Fruit fly (Drosophila melanogaster) whole organism, embryonic: ENCODE results near the gene CG15431.

Experiments used
- ATbp ChIP-seq: fragments of 200-800 bp; sonication (Bioruptor generic); optimal IDR thresholded peaks from 2 replicates; lab custom pipeline; 2017; ENCODE audit warnings: missing biosample characterization, mild to moderate bottlenecking, missing genetic modification characterization, missing genetic modification reagents
- Aef1 ChIP-seq: fragments of 200-800 bp; sonication (Bioruptor generic); IDR thresholded peaks from 3 replicates; pipeline ENCODE4 v1.3.6; 2022; ENCODE audit warnings: missing biosample characterization, missing genetic modification characterization
- Atf-2 ChIP-seq: fragments of 200-800 bp; sonication (Bioruptor generic); optimal IDR thresholded peaks from 2 replicates; lab custom pipeline; 2016; ENCODE audit warnings: missing biosample characterization, missing genetic modification characterization
- CG10979 ChIP-seq: fragments of 200-800 bp; sonication (Bioruptor generic); optimal IDR thresholded peaks from 2 replicates; lab custom pipeline; 2018; ENCODE audit warnings: missing biosample characterization, mild to moderate bottlenecking, missing genetic modification characterization, moderate library complexity
- CG11456 ChIP-seq: fragments of 200-800 bp; sonication (Bioruptor generic); IDR thresholded peaks from 3 replicates; pipeline ENCODE4 v1.3.6; 2022; ENCODE audit warnings: missing biosample characterization, missing genetic modification characterization
- CG12071 ChIP-seq: fragments of 200-800 bp; sonication (Bioruptor generic); optimal IDR thresholded peaks from 3 replicates; lab custom pipeline; 2018; ENCODE audit warnings: missing biosample characterization, mild to moderate bottlenecking, missing genetic modification characterization
- CG13296 ChIP-seq: fragments of 200-800 bp; sonication (Bioruptor generic); optimal IDR thresholded peaks from 3 replicates; lab custom pipeline; 2018; ENCODE audit warnings: missing biosample characterization, mild to moderate bottlenecking, missing genetic modification characterization
- CG15696 ChIP-seq: fragments of 200-800 bp; sonication (Bioruptor generic); optimal IDR thresholded peaks from 2 replicates; lab custom pipeline; 2019; ENCODE audit warnings: missing biosample characterization, mild to moderate bottlenecking, missing genetic modification characterization, moderate library complexity
- CG17186 ChIP-seq: fragments of 200-800 bp; sonication (Bioruptor generic); optimal IDR thresholded peaks from 3 replicates; lab custom pipeline; 2017; ENCODE audit warnings: missing biosample characterization, missing genetic modification reagents, missing genetic modification characterization
- CG1792 ChIP-seq: fragments of 200-800 bp; sonication (Bioruptor generic); optimal IDR thresholded peaks from 2 replicates; lab custom pipeline; 2016; ENCODE audit warnings: missing biosample characterization, missing genetic modification characterization
- CG2889 ChIP-seq: fragments of 200-800 bp; sonication (Bioruptor generic); IDR thresholded peaks from 3 replicates; pipeline ENCODE4 v1.3.6; 2022; ENCODE audit warnings: missing biosample characterization, missing genetic modification characterization
- CG32772 ChIP-seq: fragments of 200-800 bp; sonication (Bioruptor generic); IDR thresholded peaks from 2 replicates; pipeline ENCODE4 v1.3.6; 2022; ENCODE audit warnings: missing biosample characterization, missing genetic modification characterization
- CG4360 ChIP-seq: fragments of 200-800 bp; sonication (Bioruptor generic); IDR thresholded peaks from 2 replicates; pipeline ENCODE4 v1.3.6; 2022; ENCODE audit warnings: missing biosample characterization, missing genetic modification characterization
- CG5245 ChIP-seq: fragments of 200-800 bp; sonication (Bioruptor generic); optimal IDR thresholded peaks from 3 replicates; lab custom pipeline; 2016; ENCODE audit warnings: missing biosample characterization, missing genetic modification characterization
- CG6854 ChIP-seq: fragments of 200-800 bp; sonication (Bioruptor generic); optimal IDR thresholded peaks from 3 replicates; lab custom pipeline; 2017; ENCODE audit warnings: missing biosample characterization, mild to moderate bottlenecking, missing genetic modification characterization
- CG7745 ChIP-seq: fragments of 200-800 bp; sonication (Bioruptor generic); optimal IDR thresholded peaks from 2 replicates; lab custom pipeline; 2018; ENCODE audit warnings: missing biosample characterization, mild to moderate bottlenecking, missing genetic modification characterization, moderate library complexity
- CG7839 ChIP-seq: fragments of 200-800 bp; sonication (Bioruptor generic); optimal IDR thresholded peaks from 3 replicates; lab custom pipeline; 2018; ENCODE audit warnings: missing biosample characterization, mild to moderate bottlenecking, missing genetic modification characterization, moderate library complexity
- CG7963 ChIP-seq: fragments of 200-800 bp; sonication (Bioruptor generic); IDR thresholded peaks from 3 replicates; pipeline ENCODE4 v1.3.6; 2022; ENCODE audit warnings: missing biosample characterization, missing genetic modification characterization; ENCODE audit not compliant: partially characterized antibody
- CG8290 ChIP-seq, 3 experiments: fragments of 200-800 bp; sonication (Bioruptor generic); optimal IDR thresholded peaks; 2 replicates each; lab custom pipeline; 2016 to 2019; ENCODE audit warnings: missing biosample characterization in 3 of 3, missing genetic modification characterization in 3 of 3, mild to moderate bottlenecking in 2 of 3, moderate library complexity in 1 of 3
- CG9932 ChIP-seq: fragments of 200-800 bp; sonication (Bioruptor generic); IDR thresholded peaks from 2 replicates; pipeline ENCODE4 v1.3.6; 2022; ENCODE audit warnings: missing biosample characterization, missing genetic modification characterization
- CrebB ChIP-seq: fragments of 200-800 bp; sonication (Bioruptor generic); optimal IDR thresholded peaks from 3 replicates; lab custom pipeline; 2018; ENCODE audit warnings: missing biosample characterization, mild to moderate bottlenecking, missing genetic modification characterization
- D19A ChIP-seq: fragments of 200-800 bp; optimal IDR thresholded peaks from 3 replicates; lab custom pipeline; 2019; ENCODE audit warnings: missing biosample characterization, mild to moderate bottlenecking, missing genetic modification characterization, moderate library complexity
- Dref ChIP-seq: fragments of 200-800 bp; sonication (Bioruptor generic); IDR thresholded peaks from 2 replicates; pipeline ENCODE4 v1.3.6; 2022; ENCODE audit warnings: missing biosample characterization, missing genetic modification characterization
- Eip74EF ChIP-seq, 2 experiments: fragments of 200-800 bp in 1 of 2; fragments of >200 bp in 1 of 2; sonication (Bioruptor generic) in 1 of 2; optimal IDR thresholded peaks; 2 replicates each; lab custom pipeline; 2017 to 2019; ENCODE audit warnings: missing biosample characterization in 2 of 2, missing genetic modification characterization in 2 of 2, mild to moderate bottlenecking in 1 of 2, moderate library complexity in 1 of 2
- Fer2 ChIP-seq: fragments of 200-800 bp; sonication (Bioruptor generic); optimal IDR thresholded peaks from 2 replicates; lab custom pipeline; 2018; ENCODE audit warnings: missing biosample characterization, mild to moderate bottlenecking, missing genetic modification characterization, moderate library complexity
- Hey ChIP-seq: fragments of 200-800 bp; sonication (Bioruptor generic); optimal IDR thresholded peaks from 3 replicates; lab custom pipeline; 2018; ENCODE audit warnings: missing biosample characterization, mild to moderate bottlenecking, missing genetic modification characterization
- Hr39 ChIP-seq: fragments of >200 bp; optimal IDR thresholded peaks from 2 replicates; lab custom pipeline; 2017
- Myb ChIP-seq: fragments of 200-800 bp; sonication (Bioruptor generic); optimal IDR thresholded peaks from 2 replicates; lab custom pipeline; 2016; ENCODE audit warnings: missing biosample characterization, missing genetic modification characterization
- Poxn ChIP-seq: fragments of 200-800 bp; sonication (Bioruptor generic); IDR thresholded peaks from 2 replicates; pipeline ENCODE4 v1.3.6; 2022; ENCODE audit warnings: missing biosample characterization, missing genetic modification characterization
- Side ChIP-seq: fragments of 200-800 bp; sonication (Bioruptor generic); optimal IDR thresholded peaks from 2 replicates; lab custom pipeline; 2016; ENCODE audit warnings: missing biosample characterization, missing genetic modification characterization
- Sry-β ChIP-seq: fragments of 200-800 bp; sonication (Bioruptor generic); optimal IDR thresholded peaks from 2 replicates; lab custom pipeline; 2018; ENCODE audit warnings: missing biosample characterization, mild to moderate bottlenecking, missing genetic modification characterization, moderate library complexity
- ase ChIP-seq: fragments of 200-800 bp; sonication (Bioruptor generic); IDR thresholded peaks from 3 replicates; pipeline ENCODE4 v1.3.6; 2022; ENCODE audit warnings: missing biosample characterization, missing genetic modification characterization
- crp ChIP-seq, 2 experiments: fragments of 200-800 bp; sonication (Bioruptor generic); optimal IDR thresholded peaks; 2 replicates in 1 of 2; 3 replicates in 1 of 2; lab custom pipeline; 2017; ENCODE audit warnings: missing biosample characterization in 2 of 2, missing genetic modification characterization in 2 of 2, mild to moderate bottlenecking in 1 of 2, moderate library complexity in 1 of 2
- dimm ChIP-seq: fragments of 200-800 bp; sonication (Bioruptor generic); IDR thresholded peaks from 2 replicates; pipeline ENCODE4 v1.3.6; 2022; ENCODE audit warnings: missing biosample characterization, missing genetic modification characterization
- dmrt11E ChIP-seq: fragments of 200-800 bp; sonication (Bioruptor generic); optimal IDR thresholded peaks from 3 replicates; lab custom pipeline; 2018; ENCODE audit warnings: missing biosample characterization, mild to moderate bottlenecking, missing genetic modification characterization, moderate library complexity
- fd102C ChIP-seq: fragments of 200-800 bp; sonication (Bioruptor generic); optimal IDR thresholded peaks from 2 replicates; lab custom pipeline; 2018; ENCODE audit warnings: missing biosample characterization, mild to moderate bottlenecking, missing genetic modification characterization, moderate library complexity
- insv ChIP-seq, 2 experiments: fragments of 200-800 bp; sonication (Bioruptor generic); optimal IDR thresholded peaks; 3 replicates each; lab custom pipeline; 2016 to 2018; ENCODE audit warnings: missing biosample characterization in 2 of 2, missing genetic modification characterization in 2 of 2
- knrl ChIP-seq: fragments of 200-800 bp; sonication (Bioruptor generic); IDR thresholded peaks from 3 replicates; pipeline ENCODE4 v1.3.6; 2022; ENCODE audit warnings: missing biosample characterization, missing genetic modification characterization; ENCODE audit not compliant: partially characterized antibody
- mld ChIP-seq: fragments of 200-800 bp; sonication (Bioruptor generic); IDR thresholded peaks from 3 replicates; pipeline ENCODE4 v1.3.6; 2022; ENCODE audit warnings: missing biosample characterization, missing genetic modification characterization; ENCODE audit not compliant: partially characterized antibody
- oc ChIP-seq: fragments of 200-800 bp; sonication (Bioruptor generic); optimal IDR thresholded peaks from 2 replicates; lab custom pipeline; 2018; ENCODE audit warnings: missing biosample characterization, mild to moderate bottlenecking, missing genetic modification characterization, moderate library complexity
- prd ChIP-seq, 3 experiments: fragments of >200 bp in 2 of 3; fragments of 200-800 bp in 1 of 3; sonication (Bioruptor generic) in 1 of 3; optimal IDR thresholded peaks in 2 of 3; IDR thresholded peaks in 1 of 3; 2 replicates in 2 of 3; 3 replicates in 1 of 3; pipeline versions ENCODE4 v1.3.6 to Lab custom; 2017 to 2022; ENCODE audit warnings: missing biosample characterization in 1 of 3, missing genetic modification characterization in 1 of 3
- salm ChIP-seq: fragments of 200-800 bp; sonication (Bioruptor generic); optimal IDR thresholded peaks from 2 replicates; lab custom pipeline; 2018; ENCODE audit warnings: missing biosample characterization, mild to moderate bottlenecking, missing genetic modification characterization
- sd ChIP-seq: fragments of 200-800 bp; sonication (Bioruptor generic); optimal IDR thresholded peaks from 3 replicates; lab custom pipeline; 2018; ENCODE audit warnings: missing biosample characterization, mild to moderate bottlenecking, missing genetic modification characterization, moderate library complexity
- sens ChIP-seq: fragments of 200-800 bp; sonication (Bioruptor generic); peaks from one replicate; lab custom pipeline; 2016; ENCODE audit warnings: missing biosample characterization, missing genetic modification characterization
- seq ChIP-seq: fragments of 200-800 bp; sonication (Bioruptor generic); IDR thresholded peaks from 2 replicates; pipeline ENCODE4 v1.3.6; 2022; ENCODE audit warnings: missing biosample characterization, missing genetic modification characterization
- sug ChIP-seq: fragments of 200-800 bp; optimal IDR thresholded peaks from 2 replicates; lab custom pipeline; 2019; ENCODE audit warnings: missing biosample characterization, mild to moderate bottlenecking, missing genetic modification characterization, moderate library complexity
- tll ChIP-seq, 2 experiments: fragments of 200-800 bp in 1 of 2; fragments of >200 bp in 1 of 2; sonication (Bioruptor generic) in 1 of 2; optimal IDR thresholded peaks; 2 replicates each; lab custom pipeline; 2017 to 2019; ENCODE audit warnings: missing biosample characterization in 2 of 2, missing genetic modification characterization in 2 of 2, mild to moderate bottlenecking in 1 of 2, moderate library complexity in 1 of 2
- tx ChIP-seq: fragments of 200-800 bp; sonication (Bioruptor generic); optimal IDR thresholded peaks from 2 replicates; lab custom pipeline; 2016; ENCODE audit warnings: missing biosample characterization, missing genetic modification characterization
- vvl ChIP-seq: fragments of 200-800 bp; sonication (Bioruptor generic); IDR thresholded peaks from 2 replicates; pipeline ENCODE4 v1.3.6; 2022; ENCODE audit warnings: missing biosample characterization, missing genetic modification characterization

The CG15431 gene

dm6 chr2L:4386926-4387550 is 54.0 kb downstream of the CG15431 start, which contains the start of gene Psf2 (continued):
- no peak for TF ChIP-seq CG6854 (GFP tag; lab: Kevin White, UChicago)
- no peak for TF ChIP-seq sens (GFP tag; lab: Kevin White, UChicago)
- TF ChIP-seq fd102C (GFP tag; lab: Kevin White, UChicago) = no peak
- peak; percentile 42; the same call in 1 of the 3 replicates for TF ChIP-seq mld (GFP tag; lab: Robert Waterston, UW)
- TF ChIP-seq dimm (GFP tag; lab: Robert Waterston, UW) = no peak
- TF ChIP-seq Hr39 = no peak
- TF ChIP-seq Dref (GFP tag; lab: Robert Waterston, UW) = peak; percentile 91
- TF ChIP-seq CG10979 (tag; lab: Kevin White, UChicago) = no peak
- TF ChIP-seq CG8290 (GFP tag; optimal IDR thresholded peaks at IDR 0.05; lab: Kevin White, UChicago) = no peak
- TF ChIP-seq CG8290 (tag; optimal IDR thresholded peaks at IDR 0.05; lab: Kevin White, UChicago) = no peak
- no peak for TF ChIP-seq CG13296
- TF ChIP-seq D19A = no peak
- TF ChIP-seq Poxn (GFP tag; lab: Robert Waterston, UW) = no peak
- no peak for TF ChIP-seq oc (tag; lab: Kevin White, UChicago)
- peak; percentile 99 for TF ChIP-seq Myb
- no peak for TF ChIP-seq CG1792 (GFP tag; lab: Kevin White, UChicago)
- no peak for TF ChIP-seq CG5245 (GFP tag; lab: Kevin White, UChicago)
- TF ChIP-seq vvl (GFP tag; lab: Robert Waterston, UW) = 0 out of 2 replicates have a peak, but pooled peaks have one; percentile 27
- TF ChIP-seq dmrt11E (tag; lab: Kevin White, UChicago) = no peak
- no peak for TF ChIP-seq Hey (tag; lab: Kevin White, UChicago)
- TF ChIP-seq CG7839 = no peak
- no peak for TF ChIP-seq sug (tag; lab: Kevin White, UChicago)
- peak; percentile 34; the same call in 1 of the 2 replicates for TF ChIP-seq CG9932 (GFP tag; lab: Robert Waterston, UW)
- TF ChIP-seq CrebB (tag; lab: Kevin White, UChicago) = no peak
- no peak for TF ChIP-seq Side (GFP tag; lab: Kevin White, UChicago)
- peak; percentile 73 for TF ChIP-seq CG17186 (GFP tag; lab: Kevin White, UChicago)
- TF ChIP-seq ATbp = no peak
- TF ChIP-seq CG11456 (GFP tag; lab: Robert Waterston, UW) = no peak
- no peak for TF ChIP-seq CG7745 (tag; lab: Kevin White, UChicago)
- peak; percentile 57; the same call in 2 of the 3 replicates for TF ChIP-seq CG7963
- TF ChIP-seq CG12071 (GFP tag; lab: Kevin White, UChicago) = no peak
- no peak for TF ChIP-seq CG32772
- no peak for TF ChIP-seq Aef1 (GFP tag; lab: Robert Waterston, UW)
- TF ChIP-seq Eip74EF (GFP tag; optimal IDR thresholded peaks at IDR 0.05; lab: Kevin White, UChicago) = no peak
- no peak for TF ChIP-seq CG15696 (tag; lab: Kevin White, UChicago)
- TF ChIP-seq sd = no peak
- no peak for TF ChIP-seq CG2889
- no peak for TF ChIP-seq Fer2 (tag; lab: Kevin White, UChicago)
- no peak for TF ChIP-seq insv (GFP tag; optimal IDR thresholded peaks at IDR 0.05; lab: Kevin White, UChicago)
- TF ChIP-seq Sry-β (GFP tag; lab: Kevin White, UChicago) = no peak
- peak in 1 of 2 experiments; percentile 27 for TF ChIP-seq crp (GFP tag; optimal IDR thresholded peaks at IDR 0.05; lab: Kevin White, UChicago)
- no peak for TF ChIP-seq ase (GFP tag; lab: Robert Waterston, UW)
- no peak for TF ChIP-seq Atf-2 (GFP tag; lab: Kevin White, UChicago)
- TF ChIP-seq tx = no peak
- no peak for TF ChIP-seq tll (GFP tag; optimal IDR thresholded peaks at IDR 0.05; lab: Kevin White, UChicago)
- no peak for TF ChIP-seq CG4360 (GFP tag; lab: Robert Waterston, UW)
- peak; percentile 64 for TF ChIP-seq knrl
- no peak for TF ChIP-seq salm (tag; lab: Kevin White, UChicago)
- TF ChIP-seq seq (GFP tag; lab: Robert Waterston, UW) = no peak
- no peak for TF ChIP-seq prd (optimal IDR thresholded peaks at IDR 0.05; lab: Kevin White, UChicago)
- TF ChIP-seq prd (GFP tag; IDR thresholded peaks at IDR 0.05; lab: Robert Waterston, UW) = 0 out of 3 replicates have a peak, but pooled peaks have one; percentile 35
